Fruit fly (Drosophila melanogaster): ENCODE measurements around the gene CG33189.

CG33189 gene

dm6 chr3R:8810397-8811184 is 30.0 kb upstream of the CG33189 start (continued):
- TF ChIP-seq CG15514 (GFP tag; optimal IDR thresholded peaks at IDR 0.05) (peak; percentile 85), emc (GFP tag; optimal IDR thresholded peaks at IDR 0.05) (peak; percentile 25), Adf1 (GFP tag; IDR thresholded peaks at IDR 0.05) (peak; percentile 59; the same call in 1 of the 2 replicates), Stat92E (GFP tag; optimal IDR thresholded peaks at IDR 0.05) (no peak), CG18476 (GFP tag; optimal IDR thresholded peaks at IDR 0.05) (peak; percentile 63), CG4360 (GFP tag; IDR thresholded peaks at IDR 0.05) (peak; percentile 72), row (GFP tag; IDR thresholded peaks at IDR 0.05) (no peak; the same call in 2 of the 3 replicates), CG9215 (GFP tag; IDR thresholded peaks at IDR 0.05) (peak; percentile 62), Asciz (GFP tag; optimal IDR thresholded peaks at IDR 0.05) (peak; percentile 94), repo (GFP tag; optimal IDR thresholded peaks at IDR 0.05) (peak; percentile 65), CG6689 (GFP tag; IDR thresholded peaks at IDR 0.05) (peak; percentile 55), knrl (GFP tag; IDR thresholded peaks at IDR 0.05; ENCODE audit: partially characterized antibody) (no peak), CG16813 (GFP tag; IDR thresholded peaks at IDR 0.05; ENCODE audit: partially characterized antibody) (no peak), cg (GFP tag; optimal IDR thresholded peaks at IDR 0.05) (peak; percentile 33), Trl (optimal IDR thresholded peaks at IDR 0.05) (no peak), Trl (GFP tag; optimal IDR thresholded peaks at IDR 0.05) (peak; percentile 41), Nf-YB (GFP tag; optimal IDR thresholded peaks at IDR 0.05) (peak; percentile 71), NK7.1 (GFP tag; optimal IDR thresholded peaks at IDR 0.05) (peak; percentile 22), Sry-δ (GFP tag; optimal IDR thresholded peaks at IDR 0.05) (peak; percentile 15), Bdp1 (GFP tag; optimal IDR thresholded peaks at IDR 0.05) (peak; percentile 82), bcd (GFP tag; optimal IDR thresholded peaks at IDR 0.05) (peak; percentile 64), Hr51 (GFP tag; optimal IDR thresholded peaks at IDR 0.05) (peak; percentile 57 to 78), Xrp1 (GFP tag; IDR thresholded peaks at IDR 0.05) (peak; percentile 88), CG16779 (GFP tag; IDR thresholded peaks at IDR 0.05) (peak; percentile 81), CG8924 (tag; optimal IDR thresholded peaks at IDR 0.05) (peak; percentile 67), abd-A (tag; optimal IDR thresholded peaks at IDR 0.05) (peak; percentile 80), CG10274 (GFP tag; optimal IDR thresholded peaks at IDR 0.05) (peak; percentile 30), CG33213 (GFP tag; optimal IDR thresholded peaks at IDR 0.05) (peak; percentile 84), CG11398 (GFP tag; optimal IDR thresholded peaks at IDR 0.05) (peak; percentile 90), CG9727 (GFP tag; optimal IDR thresholded peaks at IDR 0.05) (peak; percentile 77), CG12744 (GFP tag; optimal IDR thresholded peaks at IDR 0.05) (peak; percentile 73), Fer1 (GFP tag; optimal IDR thresholded peaks at IDR 0.05) (peak; percentile 95), NC2β (GFP tag; optimal IDR thresholded peaks at IDR 0.05) (peak; percentile 86), eyg (GFP tag; optimal IDR thresholded peaks at IDR 0.05) (peak; percentile 61), CG4854 (GFP tag; optimal IDR thresholded peaks at IDR 0.05) (peak; percentile 87), chif (GFP tag; optimal IDR thresholded peaks at IDR 0.05) (peak; percentile 54 to 68), CG15073 (GFP tag; optimal IDR thresholded peaks at IDR 0.05) (peak; percentile 5), Mes4 (GFP tag; optimal IDR thresholded peaks at IDR 0.05) (peak; percentile 82), org-1 (GFP tag; optimal IDR thresholded peaks at IDR 0.05) (peak; percentile 91), HLH54F (GFP tag; optimal IDR thresholded peaks at IDR 0.05) (peak; percentile 59), tio (GFP tag; optimal IDR thresholded peaks at IDR 0.05) (peak; percentile 64), zf30C (GFP tag; optimal IDR thresholded peaks at IDR 0.05) (peak; percentile 46), ken (GFP tag; IDR thresholded peaks at IDR 0.05) (peak; percentile 55; the same call in 1 of the 3 replicates), unc-4 (GFP tag; IDR thresholded peaks at IDR 0.05; ENCODE audit: partially characterized antibody) (no peak), pita (GFP tag; optimal IDR thresholded peaks at IDR 0.05) (no peak), dimm (GFP tag; IDR thresholded peaks at IDR 0.05) (no peak), Dip2 (GFP tag; IDR thresholded peaks at IDR 0.05) (no peak), B-H1 (GFP tag; IDR thresholded peaks at IDR 0.05) (peak; percentile 47), ash1 (GFP tag; optimal IDR thresholded peaks at IDR 0.05) (peak; percentile 99)

Data from whole organism, embryonic.